Fruit fly (Drosophila melanogaster) whole organism, prepupa: Measurements from ENCODE around the gene Sol1.
A peak's percentile ranks its signal among the peaks of the same experiment; 100 is the strongest.

ENCODE experiments used
- Blimp-1 ChIP-seq: fragments of 200-800 bp; sonication (Bioruptor generic); optimal IDR thresholded peaks from 3 replicates; lab custom pipeline; 2017; ENCODE audit warnings: missing biosample characterization, missing genetic modification characterization, mild to moderate bottlenecking, moderate library complexity, missing genetic modification reagents
- CG11762 ChIP-seq: fragments of 200-800 bp; sonication (Bioruptor generic); optimal IDR thresholded peaks from 3 replicates; lab custom pipeline; 2016; ENCODE audit warnings: missing biosample characterization, missing genetic modification characterization; ENCODE audit not compliant: insufficient read depth
- CG11902 ChIP-seq: fragments of 200-800 bp; sonication (Bioruptor generic); optimal IDR thresholded peaks from 3 replicates; lab custom pipeline; 2016; ENCODE audit warnings: missing biosample characterization, missing genetic modification characterization
- CG15336 ChIP-seq: fragments of 200-800 bp; sonication (Bioruptor generic); IDR thresholded peaks from 2 replicates; pipeline ENCODE4 v1.3.6; 2022; ENCODE audit warnings: missing biosample characterization, missing genetic modification characterization
- CG16779 ChIP-seq: fragments of 200-800 bp; sonication (Bioruptor generic); optimal IDR thresholded peaks from 3 replicates; lab custom pipeline; 2017; ENCODE audit warnings: missing biosample characterization, mild to moderate bottlenecking, missing genetic modification characterization
- CG3919 ChIP-seq: fragments of 200-800 bp; sonication (Bioruptor generic); optimal IDR thresholded peaks from 3 replicates; lab custom pipeline; 2016; ENCODE audit warnings: missing biosample characterization, missing genetic modification characterization
- CG6276 ChIP-seq: fragments of 200-800 bp; sonication (Bioruptor generic); optimal IDR thresholded peaks from 2 replicates; lab custom pipeline; 2017; ENCODE audit warnings: missing biosample characterization, mild to moderate bottlenecking, missing genetic modification characterization
- CG6854 ChIP-seq: fragments of 200-800 bp; sonication (Bioruptor generic); optimal IDR thresholded peaks from 2 replicates; lab custom pipeline; 2017; ENCODE audit warnings: missing biosample characterization, mild to moderate bottlenecking, missing genetic modification characterization
- CG7368 ChIP-seq: fragments of 200-800 bp; sonication (Bioruptor generic); optimal IDR thresholded peaks from 3 replicates; lab custom pipeline; 2016; ENCODE audit warnings: missing biosample characterization, missing genetic modification characterization
- Eip75B ChIP-seq: fragments of 200-800 bp; sonication (Bioruptor generic); optimal IDR thresholded peaks from 3 replicates; lab custom pipeline; 2016; ENCODE audit warnings: missing biosample characterization, missing genetic modification characterization
- Eip78C ChIP-seq: fragments of 200-800 bp; sonication (Bioruptor generic); peaks from one replicate; lab custom pipeline; 2016; ENCODE audit warnings: missing biosample characterization, missing genetic modification characterization
- Ets21C ChIP-seq: fragments of 200-800 bp; sonication (Bioruptor generic); optimal IDR thresholded peaks from 3 replicates; lab custom pipeline; 2016; ENCODE audit warnings: missing biosample characterization, missing genetic modification characterization
- Ets96B ChIP-seq: fragments of 200-800 bp; optimal IDR thresholded peaks from 2 replicates; lab custom pipeline; 2019; ENCODE audit warnings: missing biosample characterization, mild to moderate bottlenecking, missing genetic modification characterization, moderate library complexity
- Gug ChIP-seq: fragments of 200-800 bp; sonication (Bioruptor generic); IDR thresholded peaks from 2 replicates; pipeline ENCODE4 v1.3.6; 2022; ENCODE audit warnings: missing biosample characterization, missing genetic modification characterization
- Hr38 ChIP-seq: sonication (Bioruptor generic); optimal IDR thresholded peaks from 2 replicates; lab custom pipeline; 2016; ENCODE audit warnings: missing biosample characterization, missing genetic modification characterization
- Hr4 ChIP-seq: fragments of 200-800 bp; sonication (Bioruptor generic); optimal IDR thresholded peaks from 3 replicates; lab custom pipeline; 2016; ENCODE audit warnings: missing biosample characterization, missing genetic modification characterization
- Lpt ChIP-seq: fragments of 200-800 bp; sonication (Bioruptor generic); optimal IDR thresholded peaks from 3 replicates; lab custom pipeline; 2016; ENCODE audit warnings: missing biosample characterization, missing genetic modification characterization
- Met ChIP-seq: fragments of 200-800 bp; sonication (Bioruptor generic); optimal IDR thresholded peaks from 3 replicates; lab custom pipeline; 2016; ENCODE audit warnings: missing biosample characterization, missing genetic modification characterization
- OdsH ChIP-seq: fragments of 200-800 bp; sonication (Bioruptor generic); optimal IDR thresholded peaks from 3 replicates; lab custom pipeline; 2016; ENCODE audit warnings: missing biosample characterization, missing genetic modification characterization
- Sox14 ChIP-seq: fragments of 200-800 bp; sonication (Bioruptor generic); optimal IDR thresholded peaks from 3 replicates; lab custom pipeline; 2016; ENCODE audit warnings: missing biosample characterization, missing genetic modification characterization
- achi ChIP-seq: fragments of 200-800 bp; sonication (Bioruptor generic); optimal IDR thresholded peaks from 3 replicates; lab custom pipeline; 2016; ENCODE audit warnings: missing biosample characterization, missing genetic modification characterization
- dsx ChIP-seq: fragments of 200-800 bp; optimal IDR thresholded peaks from 3 replicates; lab custom pipeline; 2019; ENCODE audit warnings: missing biosample characterization, mild to moderate bottlenecking, missing genetic modification characterization, moderate library complexity; ENCODE audit not compliant: poor library complexity, severe bottlenecking
- eg ChIP-seq: fragments of 200-800 bp; sonication (Bioruptor generic); IDR thresholded peaks from 3 replicates; pipeline ENCODE4 v1.3.6; 2022; ENCODE audit warnings: missing biosample characterization, missing genetic modification characterization
- esn ChIP-seq: fragments of 200-800 bp; sonication (Bioruptor generic); optimal IDR thresholded peaks from 2 replicates; lab custom pipeline; 2016; ENCODE audit warnings: missing biosample characterization, mild to moderate bottlenecking, missing genetic modification characterization, moderate library complexity
- fd85E ChIP-seq: fragments of 200-800 bp; sonication (Bioruptor generic); optimal IDR thresholded peaks from 3 replicates; lab custom pipeline; 2016; ENCODE audit warnings: missing biosample characterization, missing genetic modification characterization
- fkh ChIP-seq: fragments of 200-800 bp; sonication (Bioruptor generic); optimal IDR thresholded peaks from 3 replicates; lab custom pipeline; 2017; ENCODE audit warnings: missing biosample characterization, mild to moderate bottlenecking, missing genetic modification characterization, moderate library complexity
- pdm3 ChIP-seq: fragments of 200-800 bp; sonication (Bioruptor generic); optimal IDR thresholded peaks from 3 replicates; lab custom pipeline; 2016; ENCODE audit warnings: missing biosample characterization, missing genetic modification characterization
- svp ChIP-seq: fragments of 200-800 bp; sonication (Bioruptor generic); peaks from one replicate; lab custom pipeline; 2016; ENCODE audit warnings: missing biosample characterization, missing genetic modification characterization
- vri ChIP-seq: fragments of 200-800 bp; sonication (Bioruptor generic); optimal IDR thresholded peaks from 3 replicates; lab custom pipeline; 2016; ENCODE audit warnings: missing biosample characterization, mild to moderate bottlenecking, missing genetic modification characterization

The Sol1 gene

dm6 chr3R:12359837-12360236, 26.2 kb upstream of the Sol1 start, which contains the start of gene CG4115:
CG4115 (plus strand) TSS chr3R:12360008.
- TF ChIP-seq OdsH (GFP tag; lab: Kevin White, UChicago) (no peak), CG6854 (GFP tag; lab: Kevin White, UChicago) (peak; percentile 26), Eip78C (GFP tag; lab: Kevin White, UChicago) (peak; percentile 57), Met (GFP tag; lab: Kevin White, UChicago) (no peak), Blimp-1 (GFP tag; lab: Kevin White, UChicago) (peak; percentile 75), CG11762 (GFP tag; lab: Kevin White, UChicago) (no peak), CG3919 (GFP tag; lab: Kevin White, UChicago) (peak; percentile 1)

- TF ChIP-seq CG6854 (GFP tag; lab: Kevin White, UChicago): no peak
- TF ChIP-seq achi (GFP tag; lab: Kevin White, UChicago): no peak
- TF ChIP-seq eg (GFP tag; lab: Robert Waterston, UW): no peak
- no peak for TF ChIP-seq CG6276 (GFP tag; lab: Kevin White, UChicago)
- TF ChIP-seq Ets96B (tag; lab: Kevin White, UChicago): no peak
- TF ChIP-seq pdm3 (GFP tag; lab: Kevin White, UChicago): no peak
- no peak for TF ChIP-seq Hr38 (GFP tag; lab: Kevin White, UChicago)
- TF ChIP-seq CG7368 (GFP tag; lab: Kevin White, UChicago): no peak
- no peak for TF ChIP-seq fd85E
- TF ChIP-seq Ets21C (GFP tag; lab: Kevin White, UChicago): no peak
- TF ChIP-seq dsx (GFP tag; lab: Kevin White, UChicago): no peak
- no peak for TF ChIP-seq Gug (GFP tag; lab: Robert Waterston, UW)
- TF ChIP-seq CG11762 (GFP tag; lab: Kevin White, UChicago): no peak
- no peak for TF ChIP-seq Hr4
- no peak for TF ChIP-seq Eip75B
- no peak for TF ChIP-seq CG16779 (tag; lab: Kevin White, UChicago)
- no peak for TF ChIP-seq Sox14 (GFP tag; lab: Kevin White, UChicago)
- TF ChIP-seq esn (GFP tag; lab: Kevin White, UChicago): no peak
- TF ChIP-seq CG11902 (GFP tag; lab: Kevin White, UChicago): no peak
Observed at dm6 chr3R:12361962-12362497, 24.0 kb upstream of the Sol1 start.

- no peak for TF ChIP-seq pdm3 (GFP tag; lab: Kevin White, UChicago)
- peak; percentile 50 for TF ChIP-seq dsx (GFP tag; lab: Kevin White, UChicago)
Observed at dm6 chr3R:12363544-12363943, 22.5 kb upstream of the Sol1 start.

dm6 chr3R:12364580-12364979, 21.5 kb upstream of the Sol1 start, which contains the start of gene Tim17a1:
Tim17a1 (minus strand) TSS chr3R:12364680.
- TF ChIP-seq CG6854 (GFP tag; lab: Kevin White, UChicago) (no peak), Lpt (GFP tag; lab: Kevin White, UChicago) (no peak), Hr4 (no peak), CG15336 (GFP tag; lab: Robert Waterston, UW) (no peak), Sox14 (GFP tag; lab: Kevin White, UChicago) (no peak), achi (GFP tag; lab: Kevin White, UChicago) (no peak), CG11762 (GFP tag; lab: Kevin White, UChicago) (no peak), fkh (GFP tag; lab: Kevin White, UChicago) (no peak), Eip78C (GFP tag; lab: Kevin White, UChicago) (no peak)
- TF ChIP-seq, all 60 proteins: peak for 0

DNA sequence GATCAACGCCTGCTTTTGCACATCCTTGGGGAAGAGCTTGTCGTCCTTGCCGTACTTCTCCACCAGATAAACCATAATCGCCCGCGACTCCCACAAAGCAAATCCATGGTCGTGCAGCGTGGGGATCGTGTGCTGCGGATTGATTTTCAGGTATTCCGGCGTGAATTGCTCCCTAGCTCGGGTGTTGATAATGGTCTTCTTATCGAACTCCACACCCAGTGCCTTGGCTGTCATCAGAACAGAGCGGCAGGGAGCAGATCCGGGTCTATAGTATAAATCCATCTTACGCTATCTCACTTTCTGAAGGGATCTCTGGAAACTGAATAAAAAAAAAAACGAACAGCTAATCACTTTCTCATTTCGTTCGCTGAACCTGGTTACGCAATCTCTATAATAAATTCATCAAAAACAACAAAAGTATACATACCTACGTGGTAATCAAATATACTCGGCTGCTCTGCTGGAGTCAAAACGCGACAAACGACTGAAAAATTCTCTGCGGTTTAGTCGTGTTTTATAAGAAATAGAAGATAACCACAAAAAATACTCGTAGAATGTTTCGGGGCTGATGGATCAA, 20.7 kb upstream of the Sol1 start, which contains the start of gene GstD10:
GstD10 (minus strand) TSS at position 472 of the 577 bp plus-strand sequence.
- TF ChIP-seq svp (GFP tag; lab: Kevin White, UChicago) (peak; percentile 90), vri (GFP tag; lab: Kevin White, UChicago) (peak; percentile 75), dsx (GFP tag; lab: Kevin White, UChicago) (no peak)
